Worm (Caenorhabditis elegans) whole organism, L3 larva: ENCODE results near the gene R07E5.6.

Experiments
- R02D3.7 ChIP-seq: fragments of 150-350 bp; optimal IDR thresholded peaks from 2 replicates; lab custom pipeline; 2014; ENCODE audit warnings: missing biosample characterization, missing genetic modification characterization
- ZK546.5 ChIP-seq: sonication (generic microtip); optimal IDR thresholded peaks from 2 replicates; lab custom pipeline; 2017; ENCODE audit warnings: missing biosample characterization, missing genetic modification characterization
- aly-2 ChIP-seq: fragments of 150-350 bp; optimal IDR thresholded peaks from 2 replicates; lab custom pipeline; 2014; ENCODE audit warnings: missing biosample characterization, missing genetic modification characterization
- ama-1 ChIP-seq: fragments of 150-350 bp; optimal IDR thresholded peaks from 2 replicates; lab custom pipeline; 2018
- ceh-16 ChIP-seq: sonication (generic microtip); optimal IDR thresholded peaks from 2 replicates; lab custom pipeline; 2017; ENCODE audit warnings: missing biosample characterization, missing genetic modification characterization
- ceh-28 ChIP-seq: fragments of 150-350 bp; optimal IDR thresholded peaks from 2 replicates; lab custom pipeline; 2014; ENCODE audit warnings: missing biosample characterization, missing genetic modification reagents, missing genetic modification characterization
- ceh-82 ChIP-seq: fragments of 150-350 bp; optimal IDR thresholded peaks from 2 replicates; lab custom pipeline; 2014; ENCODE audit warnings: missing biosample characterization, missing genetic modification characterization
- ceh-9 ChIP-seq: sonication (generic microtip); optimal IDR thresholded peaks from 2 replicates; lab custom pipeline; 2018; ENCODE audit warnings: missing biosample characterization, missing genetic modification characterization
- daf-12 ChIP-seq: fragments of 150-350 bp; optimal IDR thresholded peaks from 2 replicates; lab custom pipeline; 2014; ENCODE audit warnings: missing biosample characterization, missing genetic modification reagents, missing genetic modification characterization
- egl-5 ChIP-seq: fragments of 150-350 bp; optimal IDR thresholded peaks from 2 replicates; lab custom pipeline; 2017; ENCODE audit warnings: missing biosample characterization, missing genetic modification reagents, missing genetic modification characterization, inconsistent platforms
- elt-1 ChIP-seq: fragments of 150-350 bp; optimal IDR thresholded peaks from 2 replicates; lab custom pipeline; 2014; ENCODE audit warnings: missing biosample characterization, missing genetic modification characterization
- elt-2 ChIP-seq: sonication (generic microtip); optimal IDR thresholded peaks from 2 replicates; lab custom pipeline; 2016; ENCODE audit warnings: missing genetic modification reagents, mild to moderate bottlenecking, missing genetic modification characterization, missing compliant biosample characterization
- eor-1 ChIP-seq, 2 experiments: fragments of 150-350 bp; optimal IDR thresholded peaks; 2 replicates each; lab custom pipeline; 2014 to 2018; ENCODE audit warnings: missing biosample characterization in 2 of 2, missing genetic modification characterization in 2 of 2
- fkh-2 ChIP-seq: fragments of 150-350 bp; optimal IDR thresholded peaks from 2 replicates; lab custom pipeline; 2014; ENCODE audit warnings: missing biosample characterization, missing genetic modification reagents, missing genetic modification characterization
- fos-1 ChIP-seq: fragments of 150-350 bp; optimal IDR thresholded peaks from 2 replicates; lab custom pipeline; 2014; ENCODE audit warnings: missing biosample characterization, missing genetic modification characterization
- jun-1 ChIP-seq: fragments of 150-350 bp; optimal IDR thresholded peaks from 2 replicates; lab custom pipeline; 2014; ENCODE audit warnings: missing biosample characterization, missing genetic modification reagents, missing genetic modification characterization
- lsy-12 ChIP-seq: sonication (generic microtip); optimal IDR thresholded peaks from 2 replicates; lab custom pipeline; 2016; ENCODE audit warnings: mild to moderate bottlenecking, missing genetic modification characterization, missing compliant biosample characterization
- mdl-1 ChIP-seq: fragments of 150-350 bp; optimal IDR thresholded peaks from 2 replicates; lab custom pipeline; 2014; ENCODE audit warnings: missing biosample characterization, missing genetic modification characterization
- mml-1 ChIP-seq: fragments of 150-350 bp; sonication (generic microtip); optimal IDR thresholded peaks from 3 replicates; lab custom pipeline; 2014; ENCODE audit warnings: missing biosample characterization, missing genetic modification characterization
- nfya-1 ChIP-seq: sonication (generic microtip); optimal IDR thresholded peaks from 2 replicates; lab custom pipeline; 2017; ENCODE audit warnings: missing genetic modification characterization, mild to moderate bottlenecking, missing compliant biosample characterization, antibody characterized with exemption, moderate library complexity; ENCODE audit not compliant: insufficient read depth
- nhr-11 ChIP-seq: fragments of 150-350 bp; optimal IDR thresholded peaks from 2 replicates; lab custom pipeline; 2014; ENCODE audit warnings: missing biosample characterization, missing genetic modification characterization
- nhr-12 ChIP-seq: fragments of 150-350 bp; optimal IDR thresholded peaks from 2 replicates; lab custom pipeline; 2014; ENCODE audit warnings: missing biosample characterization, missing genetic modification characterization
- nhr-23 ChIP-seq: fragments of 150-350 bp; optimal IDR thresholded peaks from 2 replicates; lab custom pipeline; 2014; ENCODE audit warnings: missing biosample characterization, missing genetic modification reagents, missing genetic modification characterization
- nhr-237 ChIP-seq: fragments of 150-350 bp; optimal IDR thresholded peaks from 2 replicates; lab custom pipeline; 2014; ENCODE audit warnings: missing biosample characterization, missing genetic modification characterization
- nhr-43 ChIP-seq: sonication (generic microtip); optimal IDR thresholded peaks from 2 replicates; lab custom pipeline; 2016; ENCODE audit warnings: mild to moderate bottlenecking, missing genetic modification characterization, missing compliant biosample characterization; ENCODE audit not compliant: poor library complexity, severe bottlenecking
- nhr-67 ChIP-seq: fragments of 150-350 bp; optimal IDR thresholded peaks from 2 replicates; lab custom pipeline; 2014; ENCODE audit warnings: missing biosample characterization, missing genetic modification characterization
- nhr-77 ChIP-seq: fragments of 150-350 bp; optimal IDR thresholded peaks from 2 replicates; lab custom pipeline; 2014; ENCODE audit warnings: missing biosample characterization, missing genetic modification characterization
- pqm-1 ChIP-seq: fragments of 150-350 bp; optimal IDR thresholded peaks from 2 replicates; lab custom pipeline; 2017; ENCODE audit warnings: missing biosample characterization, missing genetic modification characterization, inconsistent platforms
- sea-2 ChIP-seq: fragments of 150-350 bp; sonication (generic microtip); optimal IDR thresholded peaks from 4 replicates; lab custom pipeline; 2014; ENCODE audit warnings: missing biosample characterization, missing genetic modification reagents, missing genetic modification characterization
- snpc-4 ChIP-seq: fragments of 150-350 bp; optimal IDR thresholded peaks from 2 replicates; lab custom pipeline; 2014; ENCODE audit warnings: missing biosample characterization, missing genetic modification characterization
- tbx-2 ChIP-seq: sonication (generic microtip); optimal IDR thresholded peaks from 2 replicates; lab custom pipeline; 2016; ENCODE audit warnings: mild to moderate bottlenecking, missing genetic modification characterization, missing compliant biosample characterization
- unc-39 ChIP-seq: sonication (generic microtip); optimal IDR thresholded peaks from 4 replicates; lab custom pipeline; 2017; ENCODE audit warnings: missing biosample characterization, missing genetic modification characterization
- unc-62 ChIP-seq: fragments of 150-350 bp; sonication (generic microtip); optimal IDR thresholded peaks from 4 replicates; lab custom pipeline; 2014; ENCODE audit warnings: missing biosample characterization, missing genetic modification reagents, missing genetic modification characterization
- zag-1 ChIP-seq: fragments of 150-350 bp; optimal IDR thresholded peaks from 2 replicates; lab custom pipeline; 2014; ENCODE audit warnings: missing biosample characterization, missing genetic modification characterization
- ztf-11 ChIP-seq: fragments of 150-350 bp; optimal IDR thresholded peaks from 2 replicates; lab custom pipeline; 2014; ENCODE audit warnings: missing biosample characterization, missing genetic modification characterization
- ztf-4 ChIP-seq: fragments of 150-350 bp; optimal IDR thresholded peaks from 2 replicates; lab custom pipeline; 2014; ENCODE audit warnings: missing biosample characterization, missing genetic modification characterization

Gene R07E5.6

DNA sequence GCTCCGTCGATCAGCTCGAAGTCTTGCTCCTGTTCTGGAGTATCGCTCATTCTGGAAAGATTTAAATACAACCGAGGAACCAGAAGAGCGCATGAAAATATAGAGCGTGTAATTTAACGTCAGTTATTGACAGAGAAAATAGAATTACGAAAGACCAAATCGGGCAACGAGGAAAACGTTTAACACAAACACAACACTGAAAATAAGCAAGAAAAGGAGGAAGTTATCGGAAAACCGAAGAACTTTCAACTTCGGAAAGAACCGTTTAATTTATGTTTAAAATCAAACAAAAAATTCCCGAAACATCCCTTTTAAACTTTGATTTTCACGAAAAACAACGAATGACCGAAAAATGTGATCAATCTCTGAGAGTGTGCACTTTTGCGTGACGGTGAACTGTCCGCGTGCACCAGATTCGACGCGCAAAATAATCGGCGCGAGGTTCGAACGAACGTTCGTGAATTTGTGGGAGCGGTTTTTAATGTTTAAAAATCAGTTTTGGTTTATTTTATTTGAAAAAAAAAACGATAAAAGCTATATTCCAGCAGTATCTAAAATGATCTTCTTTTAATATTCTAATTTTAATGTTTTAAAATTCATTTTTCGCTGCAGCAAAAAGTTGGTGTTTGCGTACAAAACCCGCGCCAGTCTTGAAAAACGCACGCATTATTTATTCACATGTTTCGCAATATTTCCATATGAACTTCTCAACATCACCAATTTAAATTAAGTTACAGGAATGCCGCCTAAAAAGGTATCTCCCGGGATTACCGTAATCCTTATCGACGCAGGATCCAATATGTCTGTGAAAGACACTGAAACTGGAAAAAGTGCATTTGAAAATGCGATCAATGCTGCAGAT lies 20.8 kb downstream of the R07E5.6 start, which contains the start of the genes R07E5.7 and cku-80 (continued):
- TF ChIP-seq pqm-1 (tag; lab: Kevin White, UChicago) (no peak), egl-5 (tag; lab: Kevin White, UChicago) (no peak), lsy-12 (tag; lab: Kevin White, UChicago) (no peak), nhr-237 (tag; lab: Kevin White, UChicago) (no peak), ztf-4 (tag; lab: Kevin White, UChicago) (no peak), nhr-23 (tag; lab: Kevin White, UChicago) (peak; percentile 66), mdl-1 (tag; lab: Kevin White, UChicago) (no peak)

ce11 chrIII:4426711-4427218 lies 28.2 kb downstream of the R07E5.6 start:
- TF ChIP-seq snpc-4 (tag; lab: Kevin White, UChicago) (peak; percentile 90), nhr-43 (tag; lab: Kevin White, UChicago) (peak; percentile 3)

DNA sequence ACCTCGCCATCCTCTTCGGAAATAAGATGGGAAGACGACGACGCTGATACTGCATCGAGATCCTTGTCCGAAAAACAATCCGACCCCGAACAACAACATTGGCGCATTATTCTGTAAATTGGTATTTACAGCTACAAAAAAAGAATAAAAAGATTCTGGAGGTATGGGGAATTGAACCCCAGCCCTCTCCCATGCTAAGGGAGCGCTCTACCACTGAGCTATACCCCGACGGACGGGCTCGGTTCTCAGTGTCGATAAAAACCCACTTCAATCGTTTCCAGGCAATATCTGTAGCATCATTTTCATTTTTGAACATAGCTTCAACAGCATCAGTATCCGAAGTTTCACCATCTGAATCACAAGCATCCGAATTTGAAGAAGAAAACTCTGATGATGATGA lies 30.2 kb downstream of the R07E5.6 start:
- no peak for TF ChIP-seq unc-62 (GFP tag; lab: Kevin White, UChicago)
- TF ChIP-seq unc-39 = no peak
- peak; percentile 23 for TF ChIP-seq snpc-4 (tag; lab: Kevin White, UChicago)
- TF ChIP-seq nhr-11 = no peak
- no peak for TF ChIP-seq ZK546.5 (tag; lab: Kevin White, UChicago)
- TF ChIP-seq ceh-16 = no peak
- no peak for TF ChIP-seq R02D3.7 (tag; lab: Kevin White, UChicago)
- TF ChIP-seq jun-1 (tag; lab: Kevin White, UChicago) = no peak
- TF ChIP-seq elt-2 (tag; lab: Kevin White, UChicago) = peak; percentile 20
- TF ChIP-seq nhr-67 (tag; lab: Kevin White, UChicago) = no peak
- no peak for TF ChIP-seq ztf-11 (tag; lab: Kevin White, UChicago)
- TF ChIP-seq pqm-1 (tag; lab: Kevin White, UChicago) = no peak
- TF ChIP-seq eor-1 (tag; optimal IDR thresholded peaks at IDR 0.05; lab: Kevin White, UChicago) = no peak

DNA sequence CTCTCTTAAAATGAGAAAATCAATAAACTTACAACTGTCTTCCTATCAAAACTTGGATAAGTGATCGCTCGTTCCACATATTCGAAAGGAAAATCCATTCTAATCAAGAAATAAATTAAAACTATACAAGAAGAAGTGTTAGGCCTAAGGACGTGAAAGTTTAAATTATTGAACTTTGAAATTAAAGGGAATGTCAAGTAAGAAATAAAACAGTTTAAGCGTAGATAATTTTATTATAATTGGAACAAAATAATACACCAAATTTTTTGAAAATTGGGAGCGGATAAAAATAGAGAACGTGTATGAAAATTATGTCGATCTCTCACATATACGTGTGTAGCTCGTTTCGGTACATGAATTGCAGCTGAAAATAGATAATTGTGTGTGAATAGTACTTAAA lies 30.8 kb downstream of the R07E5.6 start, which contains the start of gene C28A5.6:
Gene C28A5.6 (minus strand): TSS at position 101 of the 400 bp plus-strand sequence.
- TF ChIP-seq nhr-237 (tag; lab: Kevin White, UChicago) = no peak
- TF ChIP-seq pqm-1 (tag; lab: Kevin White, UChicago) = no peak
- TF ChIP-seq elt-2 (tag; lab: Kevin White, UChicago) = no peak
- TF ChIP-seq fkh-2 (tag; lab: Kevin White, UChicago) = no peak
- no peak for TF ChIP-seq unc-39
- TF ChIP-seq egl-5 (tag; lab: Kevin White, UChicago) = no peak
- TF ChIP-seq tbx-2 = no peak
- TF ChIP-seq ceh-28 (tag; lab: Kevin White, UChicago) = no peak
- TF ChIP-seq nhr-12 (tag; lab: Kevin White, UChicago) = no peak
- TF ChIP-seq, all 47 proteins: peak for 0

- TF ChIP-seq zag-1 (tag; lab: Kevin White, UChicago) (no peak), elt-1 (tag; lab: Kevin White, UChicago) (no peak), lsy-12 (tag; lab: Kevin White, UChicago) (no peak), ama-1 (lab: Kevin White, UChicago) (no peak), snpc-4 (tag; lab: Kevin White, UChicago) (no peak), eor-1 (tag; optimal IDR thresholded peaks at IDR 0.05; lab: Kevin White, UChicago) (no peak), nhr-77 (tag; lab: Kevin White, UChicago) (no peak)
Observed at ce11 chrIII:4434294-4434781, 35.8 kb downstream of the R07E5.6 start, which contains the start of gene C28A5.1. Gene C28A5.1, minus strand, starts transcription at chrIII:4434344.

DNA sequence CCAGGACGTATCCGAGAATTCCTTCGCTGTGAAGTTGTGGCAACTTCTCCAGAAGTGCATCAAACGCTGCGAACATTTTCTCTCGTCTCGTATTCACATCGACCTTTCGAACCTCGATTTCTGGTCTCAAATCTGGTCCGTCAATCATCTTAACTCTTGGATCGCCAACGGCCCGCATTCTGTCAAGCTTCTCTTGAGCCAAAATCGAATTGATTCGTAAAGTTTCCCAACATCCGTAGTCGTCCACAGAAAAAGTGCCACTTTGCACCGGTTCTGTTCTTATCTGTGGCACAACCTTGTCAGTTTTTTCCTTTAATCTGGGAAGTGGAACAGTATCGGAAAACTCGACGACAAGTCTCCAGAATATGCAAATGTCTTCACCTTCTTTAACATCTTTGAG lies 36.7 kb downstream of the R07E5.6 start:
- no peak for TF ChIP-seq tbx-2
- no peak for TF ChIP-seq ceh-9 (tag; lab: Kevin White, UChicago)
- TF ChIP-seq ceh-82 = no peak
- TF ChIP-seq fos-1 (tag; lab: Kevin White, UChicago) = no peak
- no peak for TF ChIP-seq lsy-12 (tag; lab: Kevin White, UChicago)
- TF ChIP-seq ceh-16 = no peak
- no peak for TF ChIP-seq ztf-11 (tag; lab: Kevin White, UChicago)
- no peak for TF ChIP-seq nfya-1 (tag; lab: Kevin White, UChicago)
- TF ChIP-seq sea-2 = no peak
- no peak for TF ChIP-seq ZK546.5 (tag; lab: Kevin White, UChicago)
- TF ChIP-seq elt-1 (tag; lab: Kevin White, UChicago) = no peak
- no peak for TF ChIP-seq nhr-67 (tag; lab: Kevin White, UChicago)
- no peak for TF ChIP-seq aly-2 (tag; lab: Kevin White, UChicago)
- TF ChIP-seq daf-12 (tag; lab: Kevin White, UChicago) = no peak
- no peak for TF ChIP-seq snpc-4 (tag; lab: Kevin White, UChicago)
- no peak for TF ChIP-seq mml-1
- no peak for TF ChIP-seq mdl-1 (tag; lab: Kevin White, UChicago)
